Worm (Caenorhabditis elegans) whole organism, L2 larva: Measurements from ENCODE around the gene ZC132.3.

Experiments
- C34F6.9 ChIP-seq: fragments of 150-350 bp; optimal IDR thresholded peaks from 2 replicates; lab custom pipeline; 2014; ENCODE audit warnings: missing biosample characterization, missing genetic modification characterization
- F13H6.1 ChIP-seq: sonication (generic microtip); optimal IDR thresholded peaks from 2 replicates; lab custom pipeline; 2016; ENCODE audit warnings: missing genetic modification characterization, missing compliant biosample characterization
- Y55F3AM.14 ChIP-seq: fragments of 200-800 bp; sonication (Bioruptor generic); optimal IDR thresholded peaks from 2 replicates; lab custom pipeline; 2018; ENCODE audit warnings: mild to moderate bottlenecking, missing genetic modification characterization, missing compliant biosample characterization
- ZK546.5 ChIP-seq: sonication (generic microtip); optimal IDR thresholded peaks from 2 replicates; lab custom pipeline; 2017; ENCODE audit warnings: missing biosample characterization, missing genetic modification characterization
- alr-1 ChIP-seq: fragments of 150-350 bp; optimal IDR thresholded peaks from 2 replicates; lab custom pipeline; 2014; ENCODE audit warnings: missing biosample characterization, missing genetic modification characterization
- aly-2 ChIP-seq: fragments of 150-350 bp; optimal IDR thresholded peaks from 2 replicates; lab custom pipeline; 2014; ENCODE audit warnings: missing biosample characterization, missing genetic modification characterization
- ama-1 ChIP-seq: fragments of 150-350 bp; optimal IDR thresholded peaks from 2 replicates; lab custom pipeline; 2018; ENCODE audit warnings: inconsistent platforms
- ceh-16 ChIP-seq: fragments of 150-350 bp; optimal IDR thresholded peaks from 2 replicates; lab custom pipeline; 2014; ENCODE audit warnings: missing biosample characterization, missing genetic modification characterization
- crh-2 ChIP-seq: sonication (generic microtip); optimal IDR thresholded peaks from 2 replicates; lab custom pipeline; 2017; ENCODE audit warnings: missing biosample characterization, missing genetic modification characterization
- dmd-4 ChIP-seq: sonication (generic microtip); optimal IDR thresholded peaks from 2 replicates; lab custom pipeline; 2017; ENCODE audit warnings: missing biosample characterization, missing genetic modification characterization
- egl-27 ChIP-seq: sonication (generic microtip); optimal IDR thresholded peaks from 3 replicates; lab custom pipeline; 2017; ENCODE audit warnings: missing biosample characterization, missing genetic modification reagents, missing genetic modification characterization
- elt-1 ChIP-seq: fragments of 150-350 bp; optimal IDR thresholded peaks from 2 replicates; lab custom pipeline; 2014; ENCODE audit warnings: missing biosample characterization, missing genetic modification characterization
- fos-1 ChIP-seq: fragments of 150-350 bp; optimal IDR thresholded peaks from 2 replicates; lab custom pipeline; 2014; ENCODE audit warnings: missing biosample characterization, missing genetic modification characterization
- gmeb-1 ChIP-seq: fragments of 150-350 bp; optimal IDR thresholded peaks from 2 replicates; lab custom pipeline; 2014; ENCODE audit warnings: missing biosample characterization, missing genetic modification characterization
- lin-13 ChIP-seq: fragments of 150-350 bp; optimal IDR thresholded peaks from 2 replicates; lab custom pipeline; 2014; ENCODE audit warnings: missing biosample characterization, missing genetic modification reagents, missing genetic modification characterization
- lin-39 ChIP-seq: fragments of 150-350 bp; optimal IDR thresholded peaks from 2 replicates; lab custom pipeline; 2014; ENCODE audit warnings: missing biosample characterization, missing genetic modification reagents, missing genetic modification characterization
- lsy-2 ChIP-seq, 2 experiments: fragments of 150-350 bp in 1 of 2; sonication (generic microtip) in 1 of 2; optimal IDR thresholded peaks; 2 replicates each; lab custom pipeline; 2014 to 2017; ENCODE audit warnings: missing biosample characterization in 2 of 2, missing genetic modification characterization in 2 of 2
- mab-5 ChIP-seq: fragments of 150-350 bp; optimal IDR thresholded peaks from 2 replicates; lab custom pipeline; 2014; ENCODE audit warnings: missing biosample characterization, missing genetic modification characterization
- mbf-1 ChIP-seq: sonication (generic microtip); optimal IDR thresholded peaks from 2 replicates; lab custom pipeline; 2017; ENCODE audit warnings: missing biosample characterization, missing genetic modification characterization
- mdl-1 ChIP-seq, 2 experiments: fragments of 150-350 bp in 1 of 2; sonication (generic microtip) in 1 of 2; optimal IDR thresholded peaks; 2 replicates each; lab custom pipeline; 2017; ENCODE audit warnings: missing biosample characterization in 2 of 2, missing genetic modification characterization in 2 of 2
- nhr-10 ChIP-seq: sonication (generic microtip); optimal IDR thresholded peaks from 2 replicates; lab custom pipeline; 2017; ENCODE audit warnings: missing biosample characterization, missing genetic modification characterization
- nhr-11 ChIP-seq: fragments of 150-350 bp; optimal IDR thresholded peaks from 2 replicates; lab custom pipeline; 2014; ENCODE audit warnings: missing biosample characterization, missing genetic modification characterization
- nhr-129 ChIP-seq: fragments of 150-350 bp; optimal IDR thresholded peaks from 2 replicates; lab custom pipeline; 2014; ENCODE audit warnings: missing biosample characterization, missing genetic modification characterization
- nhr-21 ChIP-seq: fragments of 150-350 bp; optimal IDR thresholded peaks from 2 replicates; lab custom pipeline; 2014; ENCODE audit warnings: missing biosample characterization, missing genetic modification characterization
- nhr-23 ChIP-seq: fragments of 150-350 bp; optimal IDR thresholded peaks from 2 replicates; lab custom pipeline; 2014; ENCODE audit warnings: missing biosample characterization, missing genetic modification reagents, missing genetic modification characterization
- nhr-25 ChIP-seq: fragments of 150-350 bp; sonication (generic microtip); optimal IDR thresholded peaks from 3 replicates; lab custom pipeline; 2014; ENCODE audit warnings: missing biosample characterization, missing genetic modification characterization
- nhr-77 ChIP-seq: fragments of 150-350 bp; optimal IDR thresholded peaks from 2 replicates; lab custom pipeline; 2014; ENCODE audit warnings: missing biosample characterization, missing genetic modification characterization
- peb-1 ChIP-seq: fragments of 150-350 bp; optimal IDR thresholded peaks from 2 replicates; lab custom pipeline; 2014; ENCODE audit warnings: missing biosample characterization, missing genetic modification characterization
- sem-4 ChIP-seq: fragments of 150-350 bp; optimal IDR thresholded peaks from 2 replicates; lab custom pipeline; 2014; ENCODE audit warnings: missing biosample characterization, missing genetic modification reagents, missing genetic modification characterization
- skn-1 ChIP-seq: sonication (generic microtip); optimal IDR thresholded peaks from 2 replicates; lab custom pipeline; 2017; ENCODE audit warnings: missing biosample characterization, missing genetic modification characterization
- sma-3 ChIP-seq: sonication (generic microtip); optimal IDR thresholded peaks from 2 replicates; lab custom pipeline; 2016; ENCODE audit warnings: missing genetic modification reagents, missing genetic modification characterization, missing compliant biosample characterization
- sma-9 ChIP-seq, 2 experiments: fragments of 150-350 bp in 1 of 2; sonication (generic microtip) in 1 of 2; optimal IDR thresholded peaks; 2 replicates each; lab custom pipeline; 2014 to 2016; ENCODE audit warnings: missing genetic modification characterization in 2 of 2, mild to moderate bottlenecking in 1 of 2, missing biosample characterization in 1 of 2, missing compliant biosample characterization in 1 of 2, missing genetic modification reagents in 1 of 2, moderate library complexity in 1 of 2
- zag-1 ChIP-seq: fragments of 150-350 bp; optimal IDR thresholded peaks from 2 replicates; lab custom pipeline; 2014; ENCODE audit warnings: missing biosample characterization, missing genetic modification characterization
- ztf-1 ChIP-seq: fragments of 200-800 bp; sonication (Bioruptor generic); conservative IDR thresholded peaks from 2 replicates; pipeline ENCODE4 v1.3.6; 2022; ENCODE audit warnings: missing genetic modification characterization, missing compliant biosample characterization
- ztf-11 ChIP-seq: sonication (generic microtip); optimal IDR thresholded peaks from 2 replicates; lab custom pipeline; 2017; ENCODE audit warnings: missing biosample characterization, missing genetic modification characterization
- ztf-4 ChIP-seq: fragments of 150-350 bp; optimal IDR thresholded peaks from 2 replicates; lab custom pipeline; 2014; ENCODE audit warnings: missing biosample characterization, missing genetic modification characterization

ZC132.3 gene

ce11 chrV:4319867-4320266, 20.2 kb upstream of the ZC132.3 start, which contains the start of gene ZC132.9:
Gene ZC132.9 (minus strand): TSS chrV:4319967.
- TF ChIP-seq ama-1 (no peak), sma-3 (GFP tag; lab: Kevin White, UChicago) (no peak), alr-1 (tag; lab: Kevin White, UChicago) (no peak), lin-39 (tag; lab: Kevin White, UChicago) (no peak), sem-4 (tag; lab: Kevin White, UChicago) (no peak), ztf-11 (tag; lab: Kevin White, UChicago) (no peak), aly-2 (no peak), nhr-21 (tag; lab: Kevin White, UChicago) (no peak), nhr-23 (tag; lab: Kevin White, UChicago) (no peak), mab-5 (tag; lab: Kevin White, UChicago) (no peak)

- TF ChIP-seq dmd-4 (tag; lab: Kevin White, UChicago) = no peak
- TF ChIP-seq sem-4 (tag; lab: Kevin White, UChicago) = no peak
- no peak for TF ChIP-seq F13H6.1
- no peak for TF ChIP-seq fos-1 (tag; lab: Kevin White, UChicago)
- TF ChIP-seq aly-2 = no peak
- no peak for TF ChIP-seq nhr-21 (tag; lab: Kevin White, UChicago)
- no peak for TF ChIP-seq C34F6.9 (tag; lab: Kevin White, UChicago)
- no peak for TF ChIP-seq lsy-2 (tag; optimal IDR thresholded peaks at IDR 0.05; lab: Kevin White, UChicago)
- no peak for TF ChIP-seq ZK546.5 (tag; lab: Kevin White, UChicago)
- TF ChIP-seq gmeb-1 (tag; lab: Kevin White, UChicago) = no peak
- no peak for TF ChIP-seq ztf-4 (tag; lab: Kevin White, UChicago)
- TF ChIP-seq nhr-25 = no peak
- TF ChIP-seq mab-5 (tag; lab: Kevin White, UChicago) = no peak
- no peak for TF ChIP-seq mdl-1 (tag; optimal IDR thresholded peaks at IDR 0.05; lab: Kevin White, UChicago)
- TF ChIP-seq mbf-1 (tag; lab: Kevin White, UChicago) = no peak
- TF ChIP-seq peb-1 = no peak
- TF ChIP-seq ztf-1 = no peak
- TF ChIP-seq egl-27 (tag; lab: Kevin White, UChicago) = no peak
Measured at ce11 chrV:4315057-4315456, 15.4 kb upstream of the ZC132.3 start, which contains the start of gene srh-192. Gene srh-192 (minus strand): TSS chrV:4315157.

- TF ChIP-seq mbf-1 (tag; lab: Kevin White, UChicago) (no peak), ztf-11 (tag; lab: Kevin White, UChicago) (no peak), nhr-25 (no peak), nhr-10 (tag; lab: Kevin White, UChicago) (no peak), zag-1 (tag; lab: Kevin White, UChicago) (no peak), ztf-1 (no peak), fos-1 (tag; lab: Kevin White, UChicago) (no peak), lin-13 (GFP tag; lab: Kevin White, UChicago) (no peak), ZK546.5 (tag; lab: Kevin White, UChicago) (no peak), egl-27 (tag; lab: Kevin White, UChicago) (no peak), alr-1 (tag; lab: Kevin White, UChicago) (no peak), gmeb-1 (tag; lab: Kevin White, UChicago) (no peak), crh-2 (tag; lab: Kevin White, UChicago) (no peak)
Measured at ce11 chrV:4304240-4304639, 4.6 kb upstream of the ZC132.3 start.

ce11 chrV:4303793-4304192, 4.2 kb upstream of the ZC132.3 start:
- TF ChIP-seq nhr-11 (tag; lab: Kevin White, UChicago) = no peak
- no peak for TF ChIP-seq C34F6.9 (tag; lab: Kevin White, UChicago)
- TF ChIP-seq nhr-77 (tag; lab: Kevin White, UChicago) = no peak
- no peak for TF ChIP-seq sma-9 (GFP tag; optimal IDR thresholded peaks at IDR 0.05; lab: Kevin White, UChicago)
- TF ChIP-seq sma-9 (tag; optimal IDR thresholded peaks at IDR 0.05; lab: Kevin White, UChicago) = no peak
- no peak for TF ChIP-seq elt-1 (tag; lab: Kevin White, UChicago)
- no peak for TF ChIP-seq ama-1
- TF ChIP-seq sma-3 (GFP tag; lab: Kevin White, UChicago) = no peak
- TF ChIP-seq ZK546.5 (tag; lab: Kevin White, UChicago) = no peak
- TF ChIP-seq Y55F3AM.14 = no peak
- TF ChIP-seq fos-1 (tag; lab: Kevin White, UChicago) = no peak
- TF ChIP-seq mdl-1 (tag; optimal IDR thresholded peaks at IDR 0.05; lab: Kevin White, UChicago) = no peak
- TF ChIP-seq, all 48 proteins: peak for 0

ce11 chrV:4302842-4303241, 3.2 kb upstream of the ZC132.3 start:
- TF ChIP-seq lin-13 (GFP tag; lab: Kevin White, UChicago) (no peak), elt-1 (tag; lab: Kevin White, UChicago) (no peak), alr-1 (tag; lab: Kevin White, UChicago) (no peak), nhr-129 (no peak), fos-1 (tag; lab: Kevin White, UChicago) (no peak), mdl-1 (tag; optimal IDR thresholded peaks at IDR 0.05; lab: Kevin White, UChicago) (no peak), nhr-25 (no peak), sem-4 (tag; lab: Kevin White, UChicago) (no peak), skn-1 (tag; lab: Kevin White, UChicago) (no peak), ceh-16 (tag; lab: Kevin White, UChicago) (no peak), lin-39 (tag; lab: Kevin White, UChicago) (no peak), C34F6.9 (tag; lab: Kevin White, UChicago) (no peak), ama-1 (no peak)
